Worm (Caenorhabditis elegans): ENCODE measurements around the gene atx-2.

DNA sequence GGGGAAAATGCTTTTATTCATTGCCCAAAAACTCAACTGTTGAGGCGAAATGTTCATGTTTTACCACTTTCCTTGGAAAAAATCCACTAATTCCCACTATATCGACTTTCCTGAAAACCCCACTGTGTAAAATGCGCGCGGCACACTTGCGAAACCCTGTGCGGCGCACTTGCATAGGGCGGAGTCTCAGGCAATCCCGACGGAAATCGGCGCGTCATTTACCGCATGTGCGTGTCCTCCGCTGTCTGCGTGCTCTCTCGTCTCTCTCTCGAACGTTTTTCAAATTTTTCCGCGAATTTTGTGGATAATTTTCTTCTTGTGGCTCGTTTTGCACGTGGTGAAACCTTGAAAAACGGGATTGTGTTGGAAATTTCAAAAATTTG, at the start of gene atx-2:
- TF ChIP-seq ceh-36 (tag; optimal IDR thresholded peaks at IDR 0.05) (peak; percentile 97), F13C5.2 (tag; optimal IDR thresholded peaks at IDR 0.05) (peak; percentile 99), aly-1 (tag; optimal IDR thresholded peaks at IDR 0.05) (peak; percentile 95), ama-1 (optimal IDR thresholded peaks at IDR 0.05) (no peak), hmbx-1 (tag; optimal IDR thresholded peaks at IDR 0.05) (peak; percentile 88), pes-1 (GFP tag; IDR thresholded peaks at IDR 0.05) (peak; percentile 98), flt-1 (GFP tag; IDR thresholded peaks at IDR 0.05) (peak; percentile 95), tbx-11 (GFP tag; IDR thresholded peaks at IDR 0.05) (peak; percentile 97), ets-7 (tag; optimal IDR thresholded peaks at IDR 0.05) (peak; percentile 91), sea-1 (GFP tag; conservative IDR thresholded peaks at IDR 0.05) (peak; percentile 99)

Measured in whole organism, early embryonic.